Fruit fly (Drosophila melanogaster) whole organism, embryonic: ENCODE results near the gene CG5070.

ENCODE experiments used
- Bdp1 ChIP-seq: fragments of 200-800 bp; sonication (Bioruptor generic); optimal IDR thresholded peaks from 3 replicates; lab custom pipeline; 2016; ENCODE audit warnings: missing biosample characterization, missing genetic modification characterization
- CG10321 ChIP-seq: fragments of 200-800 bp; sonication (Bioruptor generic); IDR thresholded peaks from 2 replicates; pipeline ENCODE4 v1.3.6; 2022; ENCODE audit warnings: missing biosample characterization, missing genetic modification characterization
- CG10543 ChIP-seq: fragments of 200-800 bp; sonication (Bioruptor generic); optimal IDR thresholded peaks from 3 replicates; lab custom pipeline; 2017; ENCODE audit warnings: missing biosample characterization, mild to moderate bottlenecking, missing genetic modification characterization, moderate library complexity
- CG11247 ChIP-seq: fragments of 200-800 bp; sonication (Bioruptor generic); IDR thresholded peaks from 2 replicates; pipeline ENCODE4 v1.3.6; 2022; ENCODE audit warnings: missing biosample characterization, missing genetic modification characterization
- CG12219 ChIP-seq: fragments of 200-800 bp; sonication (Bioruptor generic); optimal IDR thresholded peaks from 3 replicates; lab custom pipeline; 2018; ENCODE audit warnings: missing biosample characterization, mild to moderate bottlenecking, missing genetic modification characterization
- CG12236 ChIP-seq: fragments of 200-800 bp; sonication (Bioruptor generic); optimal IDR thresholded peaks from 2 replicates; lab custom pipeline; 2016; ENCODE audit warnings: missing biosample characterization, missing genetic modification characterization
- CG12391 ChIP-seq: fragments of 200-800 bp; sonication (Bioruptor generic); optimal IDR thresholded peaks from 3 replicates; lab custom pipeline; 2018; ENCODE audit warnings: missing biosample characterization, mild to moderate bottlenecking, missing genetic modification characterization, moderate library complexity
- CG13123 ChIP-seq: fragments of 200-800 bp; sonication (Bioruptor generic); optimal IDR thresholded peaks from 2 replicates; lab custom pipeline; 2016; ENCODE audit warnings: missing biosample characterization, missing genetic modification characterization
- CG14441 ChIP-seq: fragments of 200-800 bp; sonication (Bioruptor generic); IDR thresholded peaks from 2 replicates; pipeline ENCODE4 v1.3.6; 2022; ENCODE audit warnings: missing biosample characterization, missing genetic modification characterization
- CG14710 ChIP-seq: fragments of 200-800 bp; sonication (Bioruptor generic); optimal IDR thresholded peaks from 3 replicates; lab custom pipeline; 2019; ENCODE audit warnings: missing biosample characterization, mild to moderate bottlenecking, missing genetic modification characterization, moderate library complexity
- CG14860 ChIP-seq: fragments of 200-800 bp; sonication (Bioruptor generic); IDR thresholded peaks from 3 replicates; pipeline ENCODE4 v1.3.6; 2022; ENCODE audit warnings: missing biosample characterization, missing genetic modification characterization; ENCODE audit not compliant: partially characterized antibody
- CG14965 ChIP-seq: fragments of 200-800 bp; sonication (Bioruptor generic); optimal IDR thresholded peaks from 2 replicates; lab custom pipeline; 2016; ENCODE audit warnings: missing biosample characterization, missing genetic modification characterization, borderline replicate concordance
- CG1529 ChIP-seq: fragments of 200-800 bp; sonication (Bioruptor generic); optimal IDR thresholded peaks from 3 replicates; lab custom pipeline; 2018; ENCODE audit warnings: missing biosample characterization, missing genetic modification characterization
- CG15514 ChIP-seq: fragments of 200-800 bp; sonication (Bioruptor generic); optimal IDR thresholded peaks from 3 replicates; lab custom pipeline; 2017; ENCODE audit warnings: missing biosample characterization, missing genetic modification characterization, mild to moderate bottlenecking, moderate library complexity, missing genetic modification reagents
- CG16779 ChIP-seq: fragments of 200-800 bp; sonication (Bioruptor generic); IDR thresholded peaks from 2 replicates; pipeline ENCODE4 v1.3.6; 2022; ENCODE audit warnings: missing biosample characterization, missing genetic modification characterization
- CG17829 ChIP-seq: fragments of 200-800 bp; optimal IDR thresholded peaks from 2 replicates; lab custom pipeline; 2019; ENCODE audit warnings: missing biosample characterization, mild to moderate bottlenecking, missing genetic modification characterization, moderate library complexity
- CG34422 ChIP-seq: fragments of 200-800 bp; sonication (Bioruptor generic); IDR thresholded peaks from 3 replicates; pipeline ENCODE4 v1.3.6; 2022; ENCODE audit warnings: missing biosample characterization, missing genetic modification characterization
- CG4424 ChIP-seq: fragments of 200-800 bp; sonication (Bioruptor generic); optimal IDR thresholded peaks from 3 replicates; lab custom pipeline; 2016; ENCODE audit warnings: missing biosample characterization, missing genetic modification characterization
- CG5245 ChIP-seq: fragments of 200-800 bp; sonication (Bioruptor generic); optimal IDR thresholded peaks from 3 replicates; lab custom pipeline; 2016; ENCODE audit warnings: missing biosample characterization, missing genetic modification characterization
- CG6854 ChIP-seq: fragments of 200-800 bp; sonication (Bioruptor generic); optimal IDR thresholded peaks from 3 replicates; lab custom pipeline; 2017; ENCODE audit warnings: missing biosample characterization, mild to moderate bottlenecking, missing genetic modification characterization
- CG7928 ChIP-seq: fragments of 200-800 bp; sonication (Bioruptor generic); optimal IDR thresholded peaks from 2 replicates; lab custom pipeline; 2017; ENCODE audit warnings: missing biosample characterization, mild to moderate bottlenecking, missing genetic modification characterization
- CG8089 ChIP-seq: fragments of 200-800 bp; sonication (Bioruptor generic); optimal IDR thresholded peaks from 3 replicates; lab custom pipeline; 2016; ENCODE audit warnings: missing biosample characterization, missing genetic modification characterization
- CG8388 ChIP-seq: fragments of 200-800 bp; sonication (Bioruptor generic); optimal IDR thresholded peaks from 2 replicates; lab custom pipeline; 2019; ENCODE audit warnings: missing biosample characterization, mild to moderate bottlenecking, missing genetic modification characterization, moderate library complexity
- D ChIP-seq, 2 experiments: fragments of 200-800 bp in 1 of 2; fragments of >200 bp in 1 of 2; sonication (Bioruptor generic) in 1 of 2; optimal IDR thresholded peaks; 2 replicates in 1 of 2; 3 replicates in 1 of 2; lab custom pipeline; 2017; ENCODE audit warnings: mild to moderate bottlenecking in 1 of 2, missing biosample characterization in 1 of 2, missing genetic modification characterization in 1 of 2, missing genetic modification reagents in 1 of 2
- Dad ChIP-seq: fragments of 200-800 bp; sonication (Bioruptor generic); optimal IDR thresholded peaks from 3 replicates; lab custom pipeline; 2016; ENCODE audit warnings: missing biosample characterization, missing genetic modification characterization
- Dip2 ChIP-seq: fragments of 200-800 bp; sonication (Bioruptor generic); IDR thresholded peaks from 2 replicates; pipeline ENCODE4 v1.3.6; 2022; ENCODE audit warnings: missing biosample characterization, missing genetic modification characterization
- ERR ChIP-seq: fragments of 200-800 bp; sonication (Bioruptor generic); optimal IDR thresholded peaks from 2 replicates; lab custom pipeline; 2016; ENCODE audit warnings: missing biosample characterization, missing genetic modification characterization
- GATAe ChIP-seq: fragments of 200-800 bp; sonication (Bioruptor generic); conservative IDR thresholded peaks from 2 replicates; pipeline ENCODE4 v1.3.6; 2022; ENCODE audit warnings: missing biosample characterization, missing genetic modification characterization
- H15 ChIP-seq: fragments of 200-800 bp; sonication (Bioruptor generic); IDR thresholded peaks from 3 replicates; pipeline ENCODE4 v1.3.6; 2022; ENCODE audit warnings: missing biosample characterization, missing genetic modification characterization
- HLH3B ChIP-seq: fragments of 200-800 bp; sonication (Bioruptor generic); IDR thresholded peaks from 2 replicates; pipeline ENCODE4 v1.3.6; 2022; ENCODE audit warnings: missing biosample characterization, missing genetic modification characterization
- Hsf ChIP-seq: fragments of 200-800 bp; sonication (Bioruptor generic); optimal IDR thresholded peaks from 3 replicates; lab custom pipeline; 2016; ENCODE audit warnings: missing biosample characterization, missing genetic modification characterization
- MTF-1 ChIP-seq: fragments of 200-800 bp; sonication (Bioruptor generic); optimal IDR thresholded peaks from 2 replicates; lab custom pipeline; 2018; ENCODE audit warnings: missing biosample characterization, mild to moderate bottlenecking, missing genetic modification characterization, borderline replicate concordance
- Max ChIP-seq: fragments of 200-800 bp; sonication (Bioruptor generic); optimal IDR thresholded peaks from 2 replicates; lab custom pipeline; 2016; ENCODE audit warnings: missing biosample characterization, mild to moderate bottlenecking, missing genetic modification characterization
- NfI ChIP-seq: fragments of 200-800 bp; sonication (Bioruptor generic); optimal IDR thresholded peaks from 3 replicates; lab custom pipeline; 2018; ENCODE audit warnings: missing biosample characterization, mild to moderate bottlenecking, missing genetic modification characterization, moderate library complexity
- Rx ChIP-seq: fragments of 200-800 bp; sonication (Bioruptor generic); IDR thresholded peaks from 2 replicates; pipeline ENCODE4 v1.3.6; 2022; ENCODE audit warnings: missing biosample characterization, missing genetic modification characterization
- al ChIP-seq: fragments of 200-800 bp; sonication (Bioruptor generic); IDR thresholded peaks from 2 replicates; pipeline ENCODE4 v1.3.6; 2022; ENCODE audit warnings: missing biosample characterization, missing genetic modification characterization
- az2 ChIP-seq: fragments of 200-800 bp; sonication (Bioruptor generic); optimal IDR thresholded peaks from 3 replicates; lab custom pipeline; 2016; ENCODE audit warnings: missing biosample characterization, missing genetic modification characterization
- bigmax ChIP-seq: fragments of 200-800 bp; sonication (Bioruptor generic); optimal IDR thresholded peaks from 2 replicates; lab custom pipeline; 2018; ENCODE audit warnings: missing biosample characterization, mild to moderate bottlenecking, missing genetic modification characterization
- btn ChIP-seq: fragments of 200-800 bp; sonication (Bioruptor generic); optimal IDR thresholded peaks from 2 replicates; lab custom pipeline; 2016; ENCODE audit warnings: missing biosample characterization, missing genetic modification characterization
- crp ChIP-seq, 2 experiments: fragments of 200-800 bp; sonication (Bioruptor generic); optimal IDR thresholded peaks; 2 replicates in 1 of 2; 3 replicates in 1 of 2; lab custom pipeline; 2017; ENCODE audit warnings: missing biosample characterization in 2 of 2, missing genetic modification characterization in 2 of 2, mild to moderate bottlenecking in 1 of 2, moderate library complexity in 1 of 2
- dmrt11E ChIP-seq: fragments of 200-800 bp; sonication (Bioruptor generic); optimal IDR thresholded peaks from 3 replicates; lab custom pipeline; 2018; ENCODE audit warnings: missing biosample characterization, mild to moderate bottlenecking, missing genetic modification characterization, moderate library complexity
- ham ChIP-seq: fragments of 200-800 bp; sonication (Bioruptor generic); IDR thresholded peaks from 2 replicates; pipeline ENCODE4 v1.3.6; 2022; ENCODE audit warnings: missing biosample characterization, missing genetic modification characterization
- hkb ChIP-seq, 2 experiments: fragments of 200-800 bp in 1 of 2; fragments of >200 bp in 1 of 2; sonication (Bioruptor generic) in 1 of 2; IDR thresholded peaks in 1 of 2; optimal IDR thresholded peaks in 1 of 2; 2 replicates each; pipeline versions ENCODE4 v1.3.6 to Lab custom; 2017 to 2022; ENCODE audit warnings: missing biosample characterization in 1 of 2, missing genetic modification characterization in 1 of 2
- lola ChIP-seq, 3 experiments: fragments of >200 bp in 2 of 3; fragments of 200-800 bp in 1 of 3; sonication (Bioruptor generic) in 1 of 3; optimal IDR thresholded peaks; 2 replicates each; lab custom pipeline; 2017 to 2019; ENCODE audit warnings: missing biosample characterization in 3 of 3, missing genetic modification characterization in 3 of 3, mild to moderate bottlenecking in 1 of 3, moderate library complexity in 1 of 3
- repo ChIP-seq: fragments of 200-800 bp; sonication (Bioruptor generic); optimal IDR thresholded peaks from 2 replicates; lab custom pipeline; 2016; ENCODE audit warnings: missing biosample characterization, missing genetic modification characterization
- salm ChIP-seq: fragments of 200-800 bp; sonication (Bioruptor generic); optimal IDR thresholded peaks from 2 replicates; lab custom pipeline; 2018; ENCODE audit warnings: missing biosample characterization, mild to moderate bottlenecking, missing genetic modification characterization
- slbo ChIP-seq: fragments of 200-800 bp; sonication (Bioruptor generic); IDR thresholded peaks from 2 replicates; pipeline ENCODE4 v1.3.6; 2022; ENCODE audit warnings: missing biosample characterization, missing genetic modification characterization
- tna ChIP-seq: fragments of 200-800 bp; sonication (Bioruptor generic); IDR thresholded peaks from 2 replicates; pipeline ENCODE4 v1.3.6; 2022; ENCODE audit warnings: missing biosample characterization, missing genetic modification characterization; ENCODE audit not compliant: partially characterized antibody
- toy ChIP-seq: fragments of 200-800 bp; sonication (Bioruptor generic); IDR thresholded peaks from 2 replicates; pipeline ENCODE4 v1.3.6; 2022; ENCODE audit warnings: missing biosample characterization, missing genetic modification characterization
- twi ChIP-seq: fragments of 200-800 bp; optimal IDR thresholded peaks from 2 replicates; lab custom pipeline; 2019; ENCODE audit warnings: missing biosample characterization, mild to moderate bottlenecking, missing genetic modification characterization, moderate library complexity

Gene CG5070

dm6 chrX:17178484-17178921, 24.4 kb upstream of the CG5070 start (continued):
- peak; percentile 78 for TF ChIP-seq Dip2
- TF ChIP-seq twi: peak; percentile 22
- TF ChIP-seq CG14860: no peak
- TF ChIP-seq CG1529: no peak
- peak; percentile 98 for TF ChIP-seq CG11247 (GFP tag; lab: Robert Waterston, UW)
- TF ChIP-seq H15 (GFP tag; lab: Robert Waterston, UW): peak; percentile 99
- no peak for TF ChIP-seq dmrt11E (tag; lab: Kevin White, UChicago)
- no peak for TF ChIP-seq CG12391 (tag; lab: Kevin White, UChicago)
- peak; percentile 96 for TF ChIP-seq GATAe (GFP tag; lab: Robert Waterston, UW)
- peak; percentile 98 for TF ChIP-seq CG4424 (GFP tag; lab: Kevin White, UChicago)
- TF ChIP-seq btn (GFP tag; lab: Kevin White, UChicago): peak; percentile 80
- peak; percentile 90 for TF ChIP-seq CG15514 (GFP tag; lab: Kevin White, UChicago)
- TF ChIP-seq HLH3B (GFP tag; lab: Robert Waterston, UW): peak; percentile 99
- TF ChIP-seq CG14965 (GFP tag; lab: Kevin White, UChicago): peak; percentile 49
- TF ChIP-seq lola (GFP tag; optimal IDR thresholded peaks at IDR 0.05; lab: Kevin White, UChicago): no peak
- TF ChIP-seq toy (GFP tag; lab: Robert Waterston, UW): peak; percentile 96
- TF ChIP-seq MTF-1: peak; percentile 93
- TF ChIP-seq slbo: no peak
- peak; percentile 99 for TF ChIP-seq CG34422
- TF ChIP-seq CG8089 (GFP tag; lab: Kevin White, UChicago): peak; percentile 90
- TF ChIP-seq Bdp1 (GFP tag; lab: Kevin White, UChicago): no peak
- TF ChIP-seq ham (GFP tag; lab: Robert Waterston, UW): no peak
- TF ChIP-seq CG10321 (GFP tag; lab: Robert Waterston, UW): peak; percentile 66; the same call in 1 of the 2 replicates
- no peak for TF ChIP-seq CG13123
- TF ChIP-seq CG14441 (GFP tag; lab: Robert Waterston, UW): peak; percentile 99
- no peak for TF ChIP-seq hkb (optimal IDR thresholded peaks at IDR 0.05; lab: Kevin White, UChicago)
- peak; percentile 99 for TF ChIP-seq hkb (GFP tag; IDR thresholded peaks at IDR 0.05; lab: Robert Waterston, UW)
- TF ChIP-seq CG7928 (GFP tag; lab: Kevin White, UChicago): peak; percentile 64
- TF ChIP-seq Rx (GFP tag; lab: Robert Waterston, UW): peak; percentile 96
- TF ChIP-seq CG10543: no peak
- peak; percentile 96 for TF ChIP-seq CG5245 (GFP tag; lab: Kevin White, UChicago)
- TF ChIP-seq Dad (GFP tag; lab: Kevin White, UChicago): peak; percentile 96
- no peak for TF ChIP-seq salm (tag; lab: Kevin White, UChicago)
- TF ChIP-seq CG8388 (GFP tag; lab: Kevin White, UChicago): no peak
- peak; percentile 97 for TF ChIP-seq al (GFP tag; lab: Robert Waterston, UW)
- TF ChIP-seq Max (GFP tag; lab: Kevin White, UChicago): peak; percentile 97
- TF ChIP-seq CG12236 (GFP tag; lab: Kevin White, UChicago): no peak
- no peak for TF ChIP-seq tna (GFP tag; lab: Robert Waterston, UW)
- TF ChIP-seq CG16779: peak; percentile 91
- peak; percentile 89 for TF ChIP-seq ERR (GFP tag; lab: Kevin White, UChicago)
- TF ChIP-seq CG12219 (GFP tag; lab: Kevin White, UChicago): peak; percentile 91
- TF ChIP-seq D (optimal IDR thresholded peaks at IDR 0.05; lab: Kevin White, UChicago): no peak
- TF ChIP-seq D (GFP tag; optimal IDR thresholded peaks at IDR 0.05; lab: Kevin White, UChicago): peak; percentile 97
- peak; percentile 85 for TF ChIP-seq repo
- peak; percentile 70 for TF ChIP-seq bigmax
- TF ChIP-seq az2 (GFP tag; lab: Kevin White, UChicago): no peak
- TF ChIP-seq Hsf: peak; percentile 79
- TF ChIP-seq CG6854 (GFP tag; lab: Kevin White, UChicago): peak; percentile 95
- no peak for TF ChIP-seq crp (GFP tag; optimal IDR thresholded peaks at IDR 0.05; lab: Kevin White, UChicago)
- TF ChIP-seq NfI: no peak
- TF ChIP-seq CG17829 (tag; lab: Kevin White, UChicago): peak; percentile 99
- TF ChIP-seq CG14710 (tag; lab: Kevin White, UChicago): peak; percentile 98
